Worm (Caenorhabditis elegans): Measurements from ENCODE around the gene F45E6.1.
A peak's percentile ranks its signal among the peaks of the same experiment; 100 is the strongest.

Gene F45E6.1

DNA sequence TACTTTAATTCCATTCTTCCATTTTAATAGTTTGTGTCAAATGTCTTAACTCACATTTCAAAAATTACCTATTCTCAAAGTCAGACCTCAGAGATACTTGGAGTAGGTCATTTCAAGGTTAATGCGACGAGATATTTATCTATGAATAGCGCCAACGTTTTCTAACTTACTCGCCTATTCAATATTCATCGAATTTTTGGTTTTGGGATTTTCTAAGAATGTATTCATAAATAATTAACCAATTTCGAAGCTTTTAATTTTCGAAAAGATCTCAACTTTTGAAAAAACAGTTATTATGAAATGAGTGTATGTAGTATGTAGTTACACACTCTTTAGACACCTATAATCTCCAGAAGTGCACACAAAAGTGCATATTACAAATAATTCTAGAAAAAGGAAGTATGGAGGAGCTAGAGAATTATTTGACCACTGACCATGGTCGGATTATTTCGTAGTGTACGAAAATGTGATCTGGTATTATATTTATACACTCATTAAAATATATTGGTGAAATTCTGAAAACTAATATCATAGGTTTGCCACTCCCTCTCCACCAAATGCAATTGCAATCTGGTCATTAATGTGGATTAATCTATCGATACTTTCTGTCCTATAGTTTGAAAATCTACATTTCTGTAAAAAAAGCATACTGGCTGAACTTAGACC, 35.4 kb upstream of the F45E6.1 start:
- peak; percentile 55 for TF ChIP-seq aha-1 (tag)
- TF ChIP-seq lin-1 (GFP tag; IDR thresholded peaks at IDR 0.05) = no peak

ce11 chrX:12511384-12512007, 34.3 kb upstream of the F45E6.1 start:
- TF ChIP-seq unc-62 (GFP tag; optimal IDR thresholded peaks at IDR 0.05 in 1 of 2) (peak in 1 of 2 experiments; percentile 90), unc-62 (tag; optimal IDR thresholded peaks at IDR 0.05) (no peak), R02D3.7 (tag; optimal IDR thresholded peaks at IDR 0.05) (no peak), Y48G9A.11 (GFP tag; IDR thresholded peaks at IDR 0.05) (no peak), nhr-25 (tag; optimal IDR thresholded peaks at IDR 0.05; ENCODE audit: borderline replicate concordance, insufficient read depth) (peak; percentile 0), ZK337.2 (GFP tag; IDR thresholded peaks at IDR 0.05) (no peak), T20F7.1 (GFP tag; optimal IDR thresholded peaks at IDR 0.05) (no peak), mep-1 (tag; optimal IDR thresholded peaks at IDR 0.05) (peak; percentile 10), nhr-6 (tag; optimal IDR thresholded peaks at IDR 0.05) (no peak), ceh-62 (tag; optimal IDR thresholded peaks at IDR 0.05) (no peak), aha-1 (tag) (peak; percentile 93), hif-1 (tag; optimal IDR thresholded peaks at IDR 0.05) (peak in 1 of 2 experiments; percentile 48)

DNA sequence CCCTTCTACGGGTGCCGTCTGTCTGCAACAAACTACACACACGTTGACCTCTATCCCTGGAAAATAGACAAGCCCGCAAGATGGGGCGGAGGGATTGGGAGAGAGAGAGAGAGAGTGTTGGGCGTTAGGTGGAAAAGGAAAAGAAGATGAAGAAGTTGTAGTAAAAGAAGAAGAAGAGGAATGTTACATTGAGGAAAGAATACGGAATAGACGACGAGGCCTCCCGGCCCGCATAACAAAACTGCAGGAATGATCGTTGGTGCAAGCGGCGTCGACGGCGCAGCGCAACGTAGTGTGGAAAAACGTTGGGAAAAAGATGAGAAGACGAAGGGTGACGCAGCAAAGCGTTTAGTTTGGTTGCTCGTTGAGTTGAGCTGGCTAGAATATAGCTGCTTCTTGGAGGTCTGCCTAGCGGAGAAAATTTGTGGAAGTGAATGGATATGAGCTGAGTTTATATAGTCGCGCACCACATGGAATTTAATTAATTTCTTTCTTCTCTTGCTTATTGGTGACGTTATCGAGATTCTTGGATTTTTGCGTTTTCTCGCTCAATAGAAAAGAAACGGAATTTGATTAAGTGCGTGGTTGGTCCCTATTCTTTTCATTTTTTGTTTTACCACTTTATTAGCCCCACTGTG, 33.0 kb upstream of the F45E6.1 start:
- no peak for TF ChIP-seq lin-39 (tag; optimal IDR thresholded peaks at IDR 0.05)
- no peak for TF ChIP-seq mxl-2 (GFP tag; conservative IDR thresholded peaks at IDR 0.05)
- peak; percentile 38 for TF ChIP-seq mes-2 (tag; optimal IDR thresholded peaks at IDR 0.05; ENCODE audit: poor library complexity, severe bottlenecking)
- no peak for TF ChIP-seq dmd-9 (GFP tag; IDR thresholded peaks at IDR 0.05)
- no peak for TF ChIP-seq tag-97 (GFP tag; IDR thresholded peaks at IDR 0.05)
- no peak for TF ChIP-seq nhr-237 (tag; optimal IDR thresholded peaks at IDR 0.05)
- no peak for TF ChIP-seq nhr-76 (tag; optimal IDR thresholded peaks at IDR 0.05)
- peak in 1 of 2 experiments; percentile 58 for TF ChIP-seq daf-16 (GFP tag; optimal IDR thresholded peaks at IDR 0.05)
- no peak for TF ChIP-seq daf-16 (tag; optimal IDR thresholded peaks at IDR 0.05)
- TF ChIP-seq jun-1 (tag; optimal IDR thresholded peaks at IDR 0.05) = peak; percentile 17
- no peak for TF ChIP-seq zag-1 (tag; optimal IDR thresholded peaks at IDR 0.05)
- peak; percentile 82 for TF ChIP-seq nhr-11 (tag; optimal IDR thresholded peaks at IDR 0.05)
- peak; percentile 69 for TF ChIP-seq ceh-20 (GFP tag; IDR thresholded peaks at IDR 0.05)
- TF ChIP-seq ceh-32 (tag; optimal IDR thresholded peaks at IDR 0.05; ENCODE audit: poor library complexity) = no peak
- no peak for TF ChIP-seq zip-11 (GFP tag; IDR thresholded peaks at IDR 0.05)
- peak; percentile 14; the same call in 1 of the 2 replicates for TF ChIP-seq set-16 (GFP tag; IDR thresholded peaks at IDR 0.05)
- TF ChIP-seq snpc-1.2 (GFP tag; IDR thresholded peaks at IDR 0.05) = no peak
- TF ChIP-seq F26F4.8 (GFP tag; conservative IDR thresholded peaks at IDR 0.05) = no peak
- no peak for TF ChIP-seq ztf-7 (tag; optimal IDR thresholded peaks at IDR 0.05)
- TF ChIP-seq saeg-2 (GFP tag; IDR thresholded peaks at IDR 0.05) = no peak
- TF ChIP-seq ceh-82 (tag; optimal IDR thresholded peaks at IDR 0.05) = no peak
- TF ChIP-seq madf-5 (GFP tag; IDR thresholded peaks at IDR 0.05) = no peak
- no peak for TF ChIP-seq Y75B8A.6 (GFP tag; IDR thresholded peaks at IDR 0.05)
- no peak for TF ChIP-seq zip-2 (tag; optimal IDR thresholded peaks at IDR 0.05)
- TF ChIP-seq F37D6.2 (tag; optimal IDR thresholded peaks at IDR 0.05) = peak; percentile 59
- peak in 1 of 2 experiments; percentile 47 for TF ChIP-seq hif-1 (tag; optimal IDR thresholded peaks at IDR 0.05)
- no peak for TF ChIP-seq unc-39 (tag; optimal IDR thresholded peaks at IDR 0.05)
- TF ChIP-seq fos-1 (tag; optimal IDR thresholded peaks at IDR 0.05) = no peak
- TF ChIP-seq daf-12 (tag; optimal IDR thresholded peaks at IDR 0.05) = no peak
- TF ChIP-seq unc-130 (GFP tag; optimal IDR thresholded peaks at IDR 0.05) = no peak
- no peak for TF ChIP-seq ceh-28 (tag; optimal IDR thresholded peaks at IDR 0.05)
- TF ChIP-seq Y105C5A.15 (GFP tag; IDR thresholded peaks at IDR 0.05) = no peak
- TF ChIP-seq hmg-1.1 (GFP tag; IDR thresholded peaks at IDR 0.05) = peak; percentile 63
- TF ChIP-seq spr-3 (GFP tag; optimal IDR thresholded peaks at IDR 0.05) = no peak
- no peak for TF ChIP-seq madf-9 (GFP tag; conservative IDR thresholded peaks at IDR 0.05)
